Fruit fly (Drosophila melanogaster): ENCODE results near the gene Itgbn.
A peak's percentile ranks its signal among the peaks of the same experiment; 100 is the strongest.

Itgbn gene

dm6 chr2L:21090958-21091357, 38.1 kb downstream of the Itgbn start, which contains the start of gene CG14397:
TSS of gene CG14397 (plus strand) at chr2L:21091227.
- TF ChIP-seq pan (optimal IDR thresholded peaks at IDR 0.05) (no peak), OdsH (GFP tag; optimal IDR thresholded peaks at IDR 0.05) (no peak), Sp1 (GFP tag; optimal IDR thresholded peaks at IDR 0.05) (no peak), dsf (GFP tag; optimal IDR thresholded peaks at IDR 0.05; ENCODE audit: borderline replicate concordance) (no peak), Dfd (GFP tag; optimal IDR thresholded peaks at IDR 0.05) (no peak), Hr83 (GFP tag; optimal IDR thresholded peaks at IDR 0.05; ENCODE audit: poor library complexity, severe bottlenecking) (no peak), lola (GFP tag; optimal IDR thresholded peaks at IDR 0.05) (no peak), HLH106 (tag; optimal IDR thresholded peaks at IDR 0.05) (no peak), dmrt93B (GFP tag; optimal IDR thresholded peaks at IDR 0.05) (no peak), sv (GFP tag; optimal IDR thresholded peaks at IDR 0.05) (no peak), foxo (GFP tag; optimal IDR thresholded peaks at IDR 0.05) (no peak)

- TF ChIP-seq tai (GFP tag; optimal IDR thresholded peaks at IDR 0.05), result peak; percentile 36
- no peak for TF ChIP-seq sv (GFP tag; optimal IDR thresholded peaks at IDR 0.05)
- TF ChIP-seq Dif (GFP tag; optimal IDR thresholded peaks at IDR 0.05; ENCODE audit: partially characterized antibody), result peak; percentile 18
- no peak for TF ChIP-seq GATAd (GFP tag; optimal IDR thresholded peaks at IDR 0.05)
- TF ChIP-seq dsf (GFP tag; optimal IDR thresholded peaks at IDR 0.05; ENCODE audit: borderline replicate concordance), result no peak
- TF ChIP-seq rgr (GFP tag; optimal IDR thresholded peaks at IDR 0.05), result no peak
- TF ChIP-seq foxo (GFP tag; optimal IDR thresholded peaks at IDR 0.05), result peak in 1 of 2 experiments; percentile 14
- peak; percentile 74 for TF ChIP-seq fru (GFP tag; optimal IDR thresholded peaks at IDR 0.05)
- no peak for TF ChIP-seq Mio (GFP tag; optimal IDR thresholded peaks at IDR 0.05)
- no peak for TF ChIP-seq Myc (optimal IDR thresholded peaks at IDR 0.05)
- TF ChIP-seq Dfd (GFP tag; optimal IDR thresholded peaks at IDR 0.05), result no peak
- no peak for TF ChIP-seq Jra (GFP tag; optimal IDR thresholded peaks at IDR 0.05)
- no peak for TF ChIP-seq jim (GFP tag; optimal IDR thresholded peaks at IDR 0.05)
- peak; percentile 68 for TF ChIP-seq CrebA (GFP tag; optimal IDR thresholded peaks at IDR 0.05; ENCODE audit: borderline replicate concordance)
- no peak for TF ChIP-seq dmrt93B (GFP tag; optimal IDR thresholded peaks at IDR 0.05)
- peak; percentile 15 for TF ChIP-seq Rel (GFP tag; optimal IDR thresholded peaks at IDR 0.05)
- TF ChIP-seq Rel (tag; optimal IDR thresholded peaks at IDR 0.05), result no peak
- TF ChIP-seq ey (GFP tag; optimal IDR thresholded peaks at IDR 0.05), result no peak
- TF ChIP-seq dl (GFP tag; optimal IDR thresholded peaks at IDR 0.05; ENCODE audit: insufficient read depth in 1 of 2, partially characterized antibody in 2 of 2), result peak in 1 of 2 experiments; percentile 52
- TF ChIP-seq Hnf4 (GFP tag; optimal IDR thresholded peaks at IDR 0.05), result no peak
- peak; percentile 22 for TF ChIP-seq h (GFP tag; optimal IDR thresholded peaks at IDR 0.05)
- no peak for TF ChIP-seq Abd-B (GFP tag; optimal IDR thresholded peaks at IDR 0.05)
These were observed 43.7 kb downstream of the Itgbn start, which contains the start of gene CG34136 for dm6 chr2L:21096448-21096994. TSS of gene CG34136 (plus strand) at chr2L:21096922.

- TF ChIP-seq foxo (GFP tag; optimal IDR thresholded peaks at IDR 0.05) (no peak), tai (GFP tag; optimal IDR thresholded peaks at IDR 0.05) (no peak), Dfd (GFP tag; optimal IDR thresholded peaks at IDR 0.05) (no peak), Hr78 (GFP tag; optimal IDR thresholded peaks at IDR 0.05) (no peak), Vsx2 (GFP tag; optimal IDR thresholded peaks at IDR 0.05; ENCODE audit: partially characterized antibody) (no peak), jim (GFP tag; optimal IDR thresholded peaks at IDR 0.05) (no peak), Abd-B (GFP tag; optimal IDR thresholded peaks at IDR 0.05) (no peak), usp (GFP tag; optimal IDR thresholded peaks at IDR 0.05) (no peak), Hnf4 (GFP tag; optimal IDR thresholded peaks at IDR 0.05) (no peak), Dif (GFP tag; optimal IDR thresholded peaks at IDR 0.05; ENCODE audit: partially characterized antibody) (no peak), HLH106 (tag; optimal IDR thresholded peaks at IDR 0.05) (no peak), woc (GFP tag; optimal IDR thresholded peaks at IDR 0.05) (no peak), Jra (GFP tag; optimal IDR thresholded peaks at IDR 0.05) (no peak), CrebA (GFP tag; optimal IDR thresholded peaks at IDR 0.05; ENCODE audit: borderline replicate concordance) (no peak), Rel (GFP tag; optimal IDR thresholded peaks at IDR 0.05) (no peak), Rel (tag; optimal IDR thresholded peaks at IDR 0.05) (no peak), CG9705 (GFP tag; optimal IDR thresholded peaks at IDR 0.05) (no peak), sage (GFP tag; optimal IDR thresholded peaks at IDR 0.05) (no peak), sv (GFP tag; optimal IDR thresholded peaks at IDR 0.05) (no peak), Sp1 (GFP tag; optimal IDR thresholded peaks at IDR 0.05) (no peak), pan (optimal IDR thresholded peaks at IDR 0.05) (no peak)
These were observed 45.0 kb downstream of the Itgbn start for dm6 chr2L:21097850-21098249.
